Worm (Caenorhabditis elegans): ENCODE data around the gene F13A7.1.

The F13A7.1 gene

ce11 chrV:16377849-16378248 lies at the start of gene F13A7.1:
F13A7.1 (minus strand) TSS chrV:16377949.
- TF ChIP-seq ZK185.1 (tag; optimal IDR thresholded peaks at IDR 0.05; ENCODE audit: poor library complexity, severe bottlenecking) (no peak), zfh-2 (GFP tag; conservative IDR thresholded peaks at IDR 0.05) (no peak), die-1 (tag; optimal IDR thresholded peaks at IDR 0.05) (no peak), him-1 (tag; optimal IDR thresholded peaks at IDR 0.05) (no peak), nhr-120 (GFP tag; IDR thresholded peaks at IDR 0.05) (no peak), B0336.3 (GFP tag; IDR thresholded peaks at IDR 0.05) (no peak), mxl-1 (tag; optimal IDR thresholded peaks at IDR 0.05) (no peak)

ce11 chrV:16424428-16424827 lies 46.7 kb upstream of the F13A7.1 start, which contains the start of gene srw-29:
srw-29 (minus strand) TSS chrV:16424528.
- TF ChIP-seq cebp-1 (GFP tag; IDR thresholded peaks at IDR 0.05) (no peak), cebp-1 (tag; optimal IDR thresholded peaks at IDR 0.05) (no peak), B0261.1 (tag; optimal IDR thresholded peaks at IDR 0.05) (no peak), ceh-58 (GFP tag; IDR thresholded peaks at IDR 0.05) (no peak), F33H1.4 (GFP tag; IDR thresholded peaks at IDR 0.05) (no peak), bed-2 (GFP tag; IDR thresholded peaks at IDR 0.05) (no peak), D2030.7 (GFP tag; IDR thresholded peaks at IDR 0.05) (no peak), him-1 (tag; optimal IDR thresholded peaks at IDR 0.05) (no peak), ztf-6 (GFP tag; IDR thresholded peaks at IDR 0.05) (no peak), ccch-3 (GFP tag; optimal IDR thresholded peaks at IDR 0.05) (no peak), tbx-9 (tag; optimal IDR thresholded peaks at IDR 0.05; ENCODE audit: borderline replicate concordance) (no peak), somi-1 (GFP tag; optimal IDR thresholded peaks at IDR 0.05) (no peak), die-1 (tag; optimal IDR thresholded peaks at IDR 0.05) (no peak), pbrm-1 (GFP tag; IDR thresholded peaks at IDR 0.05) (no peak), Y79H2A.3 (GFP tag; conservative IDR thresholded peaks at IDR 0.05) (no peak), mcd-1 (GFP tag; IDR thresholded peaks at IDR 0.05) (no peak)

ce11 chrV:16420696-16421095 lies 42.9 kb upstream of the F13A7.1 start, which contains the start of gene srw-48:
srw-48 (plus strand) TSS chrV:16420996.
- no peak for TF ChIP-seq hmg-1.2 (GFP tag; IDR thresholded peaks at IDR 0.05)
- TF ChIP-seq F55B11.4 (tag; optimal IDR thresholded peaks at IDR 0.05; ENCODE audit: borderline replicate concordance, insufficient read depth): no peak
- TF ChIP-seq lin-26 (GFP tag; IDR thresholded peaks at IDR 0.05): no peak
- no peak for TF ChIP-seq lin-40 (tag; optimal IDR thresholded peaks at IDR 0.05)
- no peak for TF ChIP-seq egl-44 (GFP tag; IDR thresholded peaks at IDR 0.05)
- no peak for TF ChIP-seq lin-35 (GFP tag; optimal IDR thresholded peaks at IDR 0.05)
- TF ChIP-seq ztf-22 (GFP tag; optimal IDR thresholded peaks at IDR 0.05): no peak
- no peak for TF ChIP-seq nfyb-1 (GFP tag; IDR thresholded peaks at IDR 0.05)

ce11 chrV:16419769-16420168 lies 42.0 kb upstream of the F13A7.1 start, which contains the start of gene F26D2.16:
F26D2.16 (minus strand) TSS chrV:16419869.
- TF ChIP-seq pbrm-1 (GFP tag; IDR thresholded peaks at IDR 0.05): no peak
- no peak for TF ChIP-seq ztf-25 (GFP tag; IDR thresholded peaks at IDR 0.05)
- no peak for TF ChIP-seq sdz-38 (tag; optimal IDR thresholded peaks at IDR 0.05)
- TF ChIP-seq him-1 (tag; optimal IDR thresholded peaks at IDR 0.05): no peak
- no peak for TF ChIP-seq snpc-4 (GFP tag; optimal IDR thresholded peaks at IDR 0.05)
- TF ChIP-seq snpc-4 (tag; optimal IDR thresholded peaks at IDR 0.05): no peak
- TF ChIP-seq Y53F4B.3 (GFP tag; IDR thresholded peaks at IDR 0.05): no peak
- no peak for TF ChIP-seq Y67H2A.10 (GFP tag; conservative IDR thresholded peaks at IDR 0.05)
- TF ChIP-seq lin-54 (GFP tag; optimal IDR thresholded peaks at IDR 0.05): no peak
